Fruit fly (Drosophila melanogaster) whole organism, larva: Measurements from ENCODE around the gene CG17147.

Source experiments
- noc ChIP-seq: fragments of 200-800 bp; sonication (Bioruptor generic); optimal IDR thresholded peaks from 3 replicates; lab custom pipeline; 2019; ENCODE audit warnings: missing biosample characterization, mild to moderate bottlenecking, missing genetic modification characterization, moderate library complexity

CG17147 gene

dm6 chr3L:20197213-20197612, 26.5 kb upstream of the CG17147 start:
- no peak for TF ChIP-seq noc

- no peak for TF ChIP-seq noc
Measured at dm6 chr3L:20197698-20198097, 26.0 kb upstream of the CG17147 start.

- peak; percentile 33 for TF ChIP-seq noc
Measured at dm6 chr3L:20198138-20198559, 25.6 kb upstream of the CG17147 start, which contains the start of gene CG42674. Gene CG42674 (minus strand): TSS chr3L:20198317.

dm6 chr3L:20199569-20200247, 24.0 kb upstream of the CG17147 start, which contains the start of gene CG42833:
Gene CG42833 (plus strand): TSS chr3L:20200093.
- no peak for TF ChIP-seq noc

- no peak for TF ChIP-seq noc
Measured at dm6 chr3L:20201538-20201937, 22.2 kb upstream of the CG17147 start, which contains the start of gene obst-F. Gene obst-F (minus strand): TSS chr3L:20201638.

- no peak for TF ChIP-seq noc
Measured at dm6 chr3L:20203587-20203986, 20.1 kb upstream of the CG17147 start, which contains the start of gene CG7298. Gene CG7298 (minus strand): TSS chr3L:20203687.

dm6 chr3L:20205946-20206345, 17.8 kb upstream of the CG17147 start, which contains the start of gene CG7290:
Gene CG7290 (minus strand): TSS chr3L:20206046.
- TF ChIP-seq noc, result no peak

dm6 chr3L:20206950-20207584, 16.7 kb upstream of the CG17147 start, which contains the start of gene CG6996:
Gene CG6996 (plus strand): TSS chr3L:20207534.
- TF ChIP-seq noc, result peak; percentile 35

- TF ChIP-seq noc, result peak; percentile 63
Measured at dm6 chr3L:20209092-20209491, 14.6 kb upstream of the CG17147 start.

dm6 chr3L:20209896-20210295, 13.8 kb upstream of the CG17147 start:
- TF ChIP-seq noc, result no peak

dm6 chr3L:20212022-20212421, 11.7 kb upstream of the CG17147 start, which contains the start of gene CG7017:
Gene CG7017 (minus strand): TSS chr3L:20212122.
- no peak for TF ChIP-seq noc

dm6 chr3L:20220374-20220773, 3.4 kb upstream of the CG17147 start, which contains the start of gene CG6933:
Gene CG6933 (minus strand): TSS chr3L:20220420.
- no peak for TF ChIP-seq noc

dm6 chr3L:20220918-20221317, 2.8 kb upstream of the CG17147 start:
- TF ChIP-seq noc, result no peak

- TF ChIP-seq noc, result peak; percentile 82
Measured at dm6 chr3L:20221412-20221864, 2.3 kb upstream of the CG17147 start, which contains the start of gene CG17145. Gene CG17145 (plus strand): TSS chr3L:20221814.

dm6 chr3L:20222617-20223016, 1.1 kb upstream of the CG17147 start:
- no peak for TF ChIP-seq noc

- TF ChIP-seq noc, result no peak
Measured at dm6 chr3L:20226153-20226552, 2.4 kb downstream of the CG17147 start.

dm6 chr3L:20230178-20230775, 6.5 kb downstream of the CG17147 start:
- no peak for TF ChIP-seq noc
